Fruit fly (Drosophila melanogaster) whole organism, embryonic: ENCODE data around the gene kirre.

ENCODE experiments used
- Antp ChIP-seq: fragments of 200-800 bp; sonication (Bioruptor generic); optimal IDR thresholded peaks from 3 replicates; lab custom pipeline; 2016; ENCODE audit warnings: missing biosample characterization, missing genetic modification characterization
- Blimp-1 ChIP-seq: fragments of 200-800 bp; sonication (Bioruptor generic); optimal IDR thresholded peaks from 3 replicates; lab custom pipeline; 2018; ENCODE audit warnings: missing biosample characterization, missing genetic modification characterization, mild to moderate bottlenecking, moderate library complexity, missing genetic modification reagents
- C15 ChIP-seq: fragments of 200-800 bp; sonication (Bioruptor generic); IDR thresholded peaks from 3 replicates; pipeline ENCODE4 v1.3.6; 2022; ENCODE audit warnings: missing biosample characterization, missing genetic modification characterization
- CG10274 ChIP-seq: fragments of 200-800 bp; sonication (Bioruptor generic); optimal IDR thresholded peaks from 3 replicates; lab custom pipeline; 2017; ENCODE audit warnings: missing biosample characterization, mild to moderate bottlenecking, missing genetic modification characterization
- CG10979 ChIP-seq: fragments of 200-800 bp; sonication (Bioruptor generic); optimal IDR thresholded peaks from 2 replicates; lab custom pipeline; 2018; ENCODE audit warnings: missing biosample characterization, mild to moderate bottlenecking, missing genetic modification characterization, moderate library complexity
- CG12744 ChIP-seq: fragments of 200-800 bp; sonication (Bioruptor generic); optimal IDR thresholded peaks from 2 replicates; lab custom pipeline; 2016; ENCODE audit warnings: missing biosample characterization, missing genetic modification characterization
- CG14050 ChIP-seq: fragments of 200-800 bp; sonication (Bioruptor generic); IDR thresholded peaks from 3 replicates; pipeline ENCODE4 v1.3.6; 2022; ENCODE audit warnings: missing biosample characterization, missing genetic modification characterization
- CG14667 ChIP-seq: fragments of 200-800 bp; sonication (Bioruptor generic); IDR thresholded peaks from 2 replicates; pipeline ENCODE4 v1.3.6; 2022; ENCODE audit warnings: missing biosample characterization, missing genetic modification characterization
- CG17328 ChIP-seq: fragments of 200-800 bp; sonication (Bioruptor generic); IDR thresholded peaks from 2 replicates; pipeline ENCODE4 v1.3.6; 2022; ENCODE audit warnings: missing biosample characterization, missing genetic modification characterization
- CG17385 ChIP-seq: fragments of 200-800 bp; sonication (Bioruptor generic); optimal IDR thresholded peaks from 3 replicates; lab custom pipeline; 2018; ENCODE audit warnings: missing biosample characterization, mild to moderate bottlenecking, missing genetic modification characterization
- CG17612 ChIP-seq: fragments of 200-800 bp; sonication (Bioruptor generic); IDR thresholded peaks from 2 replicates; pipeline ENCODE4 v1.3.6; 2022; ENCODE audit warnings: missing biosample characterization, missing genetic modification characterization
- CG17829 ChIP-seq: fragments of 200-800 bp; optimal IDR thresholded peaks from 2 replicates; lab custom pipeline; 2019; ENCODE audit warnings: missing biosample characterization, mild to moderate bottlenecking, missing genetic modification characterization, moderate library complexity
- CG2199 ChIP-seq: fragments of 200-800 bp; sonication (Bioruptor generic); IDR thresholded peaks from 3 replicates; pipeline ENCODE4 v1.3.6; 2022; ENCODE audit warnings: missing biosample characterization, missing genetic modification characterization
- CG2678 ChIP-seq: fragments of 200-800 bp; sonication (Bioruptor generic); optimal IDR thresholded peaks from 3 replicates; lab custom pipeline; 2019; ENCODE audit warnings: missing biosample characterization, mild to moderate bottlenecking, missing genetic modification characterization, moderate library complexity
- CG30403 ChIP-seq: fragments of 200-800 bp; sonication (Bioruptor generic); optimal IDR thresholded peaks from 3 replicates; lab custom pipeline; 2016; ENCODE audit warnings: missing biosample characterization, missing genetic modification characterization
- CG3163 ChIP-seq: fragments of 200-800 bp; sonication (Bioruptor generic); optimal IDR thresholded peaks from 3 replicates; lab custom pipeline; 2016; ENCODE audit warnings: missing biosample characterization, missing genetic modification characterization
- CG6254 ChIP-seq: fragments of 200-800 bp; sonication (Bioruptor generic); optimal IDR thresholded peaks from 3 replicates; lab custom pipeline; 2017; ENCODE audit warnings: mild to moderate bottlenecking, missing biosample characterization, missing genetic modification reagents, missing genetic modification characterization
- CG9932 ChIP-seq: fragments of 200-800 bp; sonication (Bioruptor generic); IDR thresholded peaks from 2 replicates; pipeline ENCODE4 v1.3.6; 2022; ENCODE audit warnings: missing biosample characterization, missing genetic modification characterization
- CoRest ChIP-seq: fragments of 200-800 bp; sonication (Bioruptor generic); optimal IDR thresholded peaks from 3 replicates; lab custom pipeline; 2018; ENCODE audit warnings: missing biosample characterization, mild to moderate bottlenecking, missing genetic modification characterization, moderate library complexity
- Dip2 ChIP-seq: fragments of 200-800 bp; sonication (Bioruptor generic); IDR thresholded peaks from 2 replicates; pipeline ENCODE4 v1.3.6; 2022; ENCODE audit warnings: missing biosample characterization, missing genetic modification characterization
- Gsc ChIP-seq: fragments of 200-800 bp; sonication (Bioruptor generic); IDR thresholded peaks from 2 replicates; pipeline ENCODE4 v1.3.6; 2022; ENCODE audit warnings: missing biosample characterization, missing genetic modification characterization
- HLH3B ChIP-seq: fragments of 200-800 bp; sonication (Bioruptor generic); IDR thresholded peaks from 2 replicates; pipeline ENCODE4 v1.3.6; 2022; ENCODE audit warnings: missing biosample characterization, missing genetic modification characterization
- Mad ChIP-seq: fragments of 200-800 bp; sonication (Bioruptor generic); optimal IDR thresholded peaks from 2 replicates; lab custom pipeline; 2016; ENCODE audit warnings: missing biosample characterization, missing genetic modification characterization
- Meics ChIP-seq: fragments of 200-800 bp; sonication (Bioruptor generic); optimal IDR thresholded peaks from 2 replicates; lab custom pipeline; 2017; ENCODE audit warnings: missing biosample characterization, mild to moderate bottlenecking, missing genetic modification characterization
- Oli ChIP-seq: fragments of 200-800 bp; sonication (Bioruptor generic); optimal IDR thresholded peaks from 2 replicates; lab custom pipeline; 2018; ENCODE audit warnings: missing biosample characterization, mild to moderate bottlenecking, missing genetic modification characterization, moderate library complexity
- Optix ChIP-seq: fragments of 200-800 bp; sonication (Bioruptor generic); IDR thresholded peaks from 3 replicates; pipeline ENCODE4 v1.3.6; 2022; ENCODE audit warnings: missing biosample characterization, missing genetic modification characterization
- Ssrp ChIP-seq: fragments of 200-800 bp; sonication (Bioruptor generic); optimal IDR thresholded peaks from 2 replicates; lab custom pipeline; 2018; ENCODE audit warnings: missing biosample characterization, mild to moderate bottlenecking, missing genetic modification characterization, moderate library complexity
- Usf ChIP-seq: fragments of 200-800 bp; sonication (Bioruptor generic); optimal IDR thresholded peaks from 2 replicates; lab custom pipeline; 2017; ENCODE audit warnings: missing genotype, missing biosample characterization, missing genetic modification characterization
- ash1 ChIP-seq: fragments of 200-800 bp; sonication (Bioruptor generic); optimal IDR thresholded peaks from 2 replicates; lab custom pipeline; 2018; ENCODE audit warnings: missing biosample characterization, mild to moderate bottlenecking, missing genetic modification characterization
- az2 ChIP-seq: fragments of 200-800 bp; sonication (Bioruptor generic); optimal IDR thresholded peaks from 3 replicates; lab custom pipeline; 2016; ENCODE audit warnings: missing biosample characterization, missing genetic modification characterization
- caup ChIP-seq: fragments of 200-800 bp; sonication (Bioruptor generic); optimal IDR thresholded peaks from 3 replicates; lab custom pipeline; 2017; ENCODE audit warnings: missing biosample characterization, mild to moderate bottlenecking, missing genetic modification characterization, moderate library complexity; ENCODE audit not compliant: severe bottlenecking
- chn ChIP-seq: fragments of 200-800 bp; sonication (Bioruptor generic); optimal IDR thresholded peaks from 2 replicates; lab custom pipeline; 2016; ENCODE audit warnings: missing biosample characterization, missing genetic modification characterization
- ci ChIP-seq: fragments of 200-800 bp; sonication (Bioruptor generic); IDR thresholded peaks from 3 replicates; pipeline ENCODE4 v1.3.6; 2022; ENCODE audit warnings: missing biosample characterization, missing genetic modification characterization
- croc ChIP-seq: fragments of 200-800 bp; sonication (Bioruptor generic); conservative IDR thresholded peaks from 3 replicates; pipeline ENCODE4 v1.3.6; 2022; ENCODE audit warnings: missing biosample characterization, missing genetic modification characterization
- dati ChIP-seq: fragments of 200-800 bp; sonication (Bioruptor generic); IDR thresholded peaks from 2 replicates; pipeline ENCODE4 v1.3.6; 2022; ENCODE audit warnings: missing biosample characterization, missing genetic modification characterization
- dmrt99B ChIP-seq: fragments of 200-800 bp; sonication (Bioruptor generic); optimal IDR thresholded peaks from 2 replicates; lab custom pipeline; 2018; ENCODE audit warnings: missing biosample characterization, mild to moderate bottlenecking, missing genetic modification characterization, moderate library complexity
- dysf ChIP-seq: fragments of 200-800 bp; sonication (Bioruptor generic); IDR thresholded peaks from 3 replicates; pipeline ENCODE4 v1.3.6; 2022; ENCODE audit warnings: missing biosample characterization, missing genetic modification characterization
- grn ChIP-seq: fragments of 200-800 bp; sonication (Bioruptor generic); optimal IDR thresholded peaks from 3 replicates; lab custom pipeline; 2017; ENCODE audit warnings: missing biosample characterization, missing genetic modification characterization
- lbe ChIP-seq: fragments of 200-800 bp; sonication (Bioruptor generic); optimal IDR thresholded peaks from 2 replicates; lab custom pipeline; 2016; ENCODE audit warnings: missing biosample characterization, mild to moderate bottlenecking, missing genetic modification characterization
- lilli ChIP-seq: fragments of 200-800 bp; sonication (Bioruptor generic); optimal IDR thresholded peaks from 3 replicates; lab custom pipeline; 2016; ENCODE audit warnings: missing biosample characterization, missing genetic modification characterization
- lmd ChIP-seq: fragments of 200-800 bp; sonication (Bioruptor generic); IDR thresholded peaks from 2 replicates; pipeline ENCODE4 v1.3.6; 2022; ENCODE audit warnings: missing biosample characterization, missing genetic modification characterization
- mirr ChIP-seq: fragments of 200-800 bp; sonication (Bioruptor generic); optimal IDR thresholded peaks from 3 replicates; lab custom pipeline; 2018; ENCODE audit warnings: missing biosample characterization, mild to moderate bottlenecking, missing genetic modification characterization
- oc ChIP-seq: fragments of 200-800 bp; sonication (Bioruptor generic); optimal IDR thresholded peaks from 2 replicates; lab custom pipeline; 2018; ENCODE audit warnings: missing biosample characterization, mild to moderate bottlenecking, missing genetic modification characterization, moderate library complexity
- phol ChIP-seq: fragments of 200-800 bp; sonication (Bioruptor generic); optimal IDR thresholded peaks from 3 replicates; lab custom pipeline; 2018; ENCODE audit warnings: missing biosample characterization, mild to moderate bottlenecking, missing genetic modification characterization, moderate library complexity
- prd ChIP-seq, 3 experiments: fragments of >200 bp in 2 of 3; fragments of 200-800 bp in 1 of 3; sonication (Bioruptor generic) in 1 of 3; optimal IDR thresholded peaks in 2 of 3; IDR thresholded peaks in 1 of 3; 2 replicates in 2 of 3; 3 replicates in 1 of 3; pipeline versions ENCODE4 v1.3.6 to Lab custom; 2017 to 2022; ENCODE audit warnings: missing biosample characterization in 1 of 3, missing genetic modification characterization in 1 of 3
- ssp ChIP-seq: fragments of 200-800 bp; sonication (Bioruptor generic); IDR thresholded peaks from 2 replicates; pipeline ENCODE4 v1.3.6; 2022; ENCODE audit warnings: missing biosample characterization, missing genetic modification characterization
- tgo ChIP-seq: fragments of 200-800 bp; sonication (Bioruptor generic); IDR thresholded peaks from 3 replicates; pipeline ENCODE4 v1.3.6; 2022; ENCODE audit warnings: missing biosample characterization, missing genetic modification characterization
- toy ChIP-seq: fragments of 200-800 bp; sonication (Bioruptor generic); IDR thresholded peaks from 2 replicates; pipeline ENCODE4 v1.3.6; 2022; ENCODE audit warnings: missing biosample characterization, missing genetic modification characterization
- ttk ChIP-seq: fragments of 200-800 bp; sonication (Bioruptor generic); IDR thresholded peaks from 2 replicates; pipeline ENCODE4 v2.1.2; 2022; ENCODE audit warnings: missing biosample characterization, missing genetic modification characterization
- yki ChIP-seq: fragments of >200 bp; optimal IDR thresholded peaks from 3 replicates; lab custom pipeline; 2018
- zen ChIP-seq: fragments of 200-800 bp; sonication (Bioruptor generic); optimal IDR thresholded peaks from 3 replicates; lab custom pipeline; 2018; ENCODE audit warnings: missing biosample characterization, mild to moderate bottlenecking, missing genetic modification characterization, moderate library complexity

kirre gene

dm6 chrX:2757400-2757799, 17.2 kb downstream of the kirre start (continued):
- no peak for TF ChIP-seq C15 (GFP tag; lab: Robert Waterston, UW)
- TF ChIP-seq ttk = peak; percentile 15; the same call in 1 of the 2 replicates
- TF ChIP-seq CG14050 (GFP tag; lab: Robert Waterston, UW) = no peak
- peak; percentile 14 for TF ChIP-seq az2 (GFP tag; lab: Kevin White, UChicago)
- no peak for TF ChIP-seq yki (lab: Kevin White, UChicago)
- peak; percentile 23; the same call in 1 of the 2 replicates for TF ChIP-seq ssp (GFP tag; lab: Robert Waterston, UW)
- TF ChIP-seq CG17385 = peak; percentile 17
- TF ChIP-seq ash1 (GFP tag; lab: Kevin White, UChicago) = no peak
- no peak for TF ChIP-seq chn (GFP tag; lab: Kevin White, UChicago)
- TF ChIP-seq Ssrp = peak; percentile 6
- peak; percentile 1 for TF ChIP-seq CG30403
- 0 out of 3 replicates have a peak, but pooled peaks have one; percentile 41 for TF ChIP-seq ci (GFP tag; lab: Robert Waterston, UW)
- peak; percentile 52 for TF ChIP-seq Blimp-1 (GFP tag; lab: Kevin White, UChicago)
- peak; percentile 14 for TF ChIP-seq oc (tag; lab: Kevin White, UChicago)
- TF ChIP-seq CoRest = no peak
- TF ChIP-seq Mad = no peak
- TF ChIP-seq HLH3B = peak; percentile 56
- TF ChIP-seq CG6254 (GFP tag; lab: Kevin White, UChicago) = no peak
- TF ChIP-seq CG9932 = no peak
- TF ChIP-seq CG2678 (tag; lab: Kevin White, UChicago) = peak; percentile 52
- 0 out of 2 replicates have a peak, but pooled peaks have one; percentile 22 for TF ChIP-seq CG14667
- no peak for TF ChIP-seq CG10274 (GFP tag; lab: Kevin White, UChicago)
- TF ChIP-seq CG12744 (GFP tag; lab: Kevin White, UChicago) = no peak
- TF ChIP-seq lbe (GFP tag; lab: Kevin White, UChicago) = no peak
- TF ChIP-seq dati (GFP tag; lab: Robert Waterston, UW) = no peak
- peak; percentile 29 for TF ChIP-seq phol (tag; lab: Kevin White, UChicago)
- TF ChIP-seq caup (GFP tag; lab: Kevin White, UChicago) = no peak
- peak; percentile 11 for TF ChIP-seq CG17829 (tag; lab: Kevin White, UChicago)
- TF ChIP-seq Oli (tag; lab: Kevin White, UChicago) = peak; percentile 26
- TF ChIP-seq Optix (GFP tag; lab: Robert Waterston, UW) = 0 out of 3 replicates have a peak, but pooled peaks have one; percentile 12
- no peak for TF ChIP-seq CG17612
- no peak for TF ChIP-seq mirr
- TF ChIP-seq CG17328 (GFP tag; lab: Robert Waterston, UW) = peak; percentile 22; the same call in 1 of the 2 replicates
- TF ChIP-seq croc (GFP tag; lab: Robert Waterston, UW) = no peak
- TF ChIP-seq zen = no peak
- TF ChIP-seq Meics = peak; percentile 11
- no peak for TF ChIP-seq lilli
- no peak for TF ChIP-seq Usf (GFP tag; lab: Kevin White, UChicago)
- TF ChIP-seq CG2199 = no peak
- TF ChIP-seq prd (optimal IDR thresholded peaks at IDR 0.05; lab: Kevin White, UChicago) = no peak
- 0 out of 3 replicates have a peak, but pooled peaks have one; percentile 29 for TF ChIP-seq prd (GFP tag; IDR thresholded peaks at IDR 0.05; lab: Robert Waterston, UW)
- no peak for TF ChIP-seq toy (GFP tag; lab: Robert Waterston, UW)
- peak; percentile 66 for TF ChIP-seq dysf
- no peak for TF ChIP-seq Antp
- peak; percentile 21; the same call in 1 of the 3 replicates for TF ChIP-seq tgo (GFP tag; lab: Robert Waterston, UW)
- TF ChIP-seq CG3163 (GFP tag; lab: Kevin White, UChicago) = no peak
- no peak for TF ChIP-seq grn (GFP tag; lab: Kevin White, UChicago)
- TF ChIP-seq Dip2 = no peak
- TF ChIP-seq Gsc (GFP tag; lab: Robert Waterston, UW) = no peak
- no peak for TF ChIP-seq lmd (GFP tag; lab: Robert Waterston, UW)
- peak; percentile 20 for TF ChIP-seq CG10979 (tag; lab: Kevin White, UChicago)
- peak; percentile 54 for TF ChIP-seq dmrt99B
